Worm (Caenorhabditis elegans): ENCODE measurements around the gene C06C6.8.

The C06C6.8 gene

DNA sequence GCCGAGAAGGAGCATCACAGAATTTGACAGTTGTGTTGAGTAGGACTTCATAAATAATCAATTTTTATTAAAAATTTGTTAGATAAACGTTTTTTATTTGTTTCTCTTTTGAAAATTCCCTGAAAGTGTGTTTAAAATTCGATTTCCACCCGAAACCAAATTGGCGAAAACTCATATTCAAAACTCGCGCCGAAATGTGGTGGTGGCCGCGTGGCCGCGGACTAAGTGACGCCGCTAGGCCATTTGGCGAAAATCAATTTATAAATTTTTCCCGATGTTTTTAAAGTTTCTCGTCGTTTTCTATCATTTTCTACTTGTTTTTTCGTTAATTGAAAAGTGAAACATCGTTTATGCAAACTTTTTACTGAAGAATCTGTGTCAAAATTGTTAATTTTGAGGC lies 25.7 kb downstream of the C06C6.8 start:
- peak; percentile 6 for TF ChIP-seq ztf-16 (tag; optimal IDR thresholded peaks at IDR 0.05)
- no peak for TF ChIP-seq sox-4 (tag; optimal IDR thresholded peaks at IDR 0.05)
- TF ChIP-seq hlh-8 (tag; optimal IDR thresholded peaks at IDR 0.05), result peak; percentile 74
- TF ChIP-seq zip-5 (tag; optimal IDR thresholded peaks at IDR 0.05), result peak; percentile 68
- TF ChIP-seq fax-1 (tag; optimal IDR thresholded peaks at IDR 0.05), result peak; percentile 43
- TF ChIP-seq elt-2 (tag; optimal IDR thresholded peaks at IDR 0.05), result peak; percentile 38
- TF ChIP-seq pqm-1 (tag; optimal IDR thresholded peaks at IDR 0.05), result no peak
- peak; percentile 72 for TF ChIP-seq ceh-14 (tag; optimal IDR thresholded peaks at IDR 0.05)
- peak; percentile 47 for TF ChIP-seq sdc-2 (tag; optimal IDR thresholded peaks at IDR 0.05)
- peak; percentile 57 for TF ChIP-seq ceh-34 (tag; optimal IDR thresholded peaks at IDR 0.05)
- TF ChIP-seq ceh-31 (tag; optimal IDR thresholded peaks at IDR 0.05), result peak; percentile 93
- TF ChIP-seq syd-9 (tag; optimal IDR thresholded peaks at IDR 0.05), result no peak
- peak; percentile 53 for TF ChIP-seq ref-2 (tag; optimal IDR thresholded peaks at IDR 0.05)
- peak; percentile 28 for TF ChIP-seq rnt-1 (tag; optimal IDR thresholded peaks at IDR 0.05)
- peak; percentile 35 for TF ChIP-seq F13H6.1 (tag; optimal IDR thresholded peaks at IDR 0.05)
- TF ChIP-seq K09A11.1 (tag; optimal IDR thresholded peaks at IDR 0.05; ENCODE audit: insufficient read depth), result no peak
- peak; percentile 29 for TF ChIP-seq ceh-48 (tag; optimal IDR thresholded peaks at IDR 0.05)
- TF ChIP-seq ets-4 (tag; optimal IDR thresholded peaks at IDR 0.05), result peak; percentile 72
- peak; percentile 85 for TF ChIP-seq tbx-7 (tag; optimal IDR thresholded peaks at IDR 0.05)
- TF ChIP-seq lim-6 (tag; optimal IDR thresholded peaks at IDR 0.05), result peak; percentile 57
- TF ChIP-seq gmeb-2 (tag; optimal IDR thresholded peaks at IDR 0.05), result peak; percentile 23
- no peak for TF ChIP-seq C38D4.7 (GFP tag; optimal IDR thresholded peaks at IDR 0.05)
- peak; percentile 90 for TF ChIP-seq ceh-2 (tag; optimal IDR thresholded peaks at IDR 0.05)
- peak; percentile 58 for TF ChIP-seq unc-42 (tag; optimal IDR thresholded peaks at IDR 0.05)
- TF ChIP-seq lin-11 (tag; optimal IDR thresholded peaks at IDR 0.05), result no peak
- no peak for TF ChIP-seq unc-3 (GFP tag; conservative IDR thresholded peaks at IDR 0.05)
- no peak for TF ChIP-seq unc-3 (tag; optimal IDR thresholded peaks at IDR 0.05)
- TF ChIP-seq T23F11.4 (GFP tag; optimal IDR thresholded peaks at IDR 0.05), result no peak
- peak; percentile 94 for TF ChIP-seq C08G9.2 (tag; optimal IDR thresholded peaks at IDR 0.05)

DNA sequence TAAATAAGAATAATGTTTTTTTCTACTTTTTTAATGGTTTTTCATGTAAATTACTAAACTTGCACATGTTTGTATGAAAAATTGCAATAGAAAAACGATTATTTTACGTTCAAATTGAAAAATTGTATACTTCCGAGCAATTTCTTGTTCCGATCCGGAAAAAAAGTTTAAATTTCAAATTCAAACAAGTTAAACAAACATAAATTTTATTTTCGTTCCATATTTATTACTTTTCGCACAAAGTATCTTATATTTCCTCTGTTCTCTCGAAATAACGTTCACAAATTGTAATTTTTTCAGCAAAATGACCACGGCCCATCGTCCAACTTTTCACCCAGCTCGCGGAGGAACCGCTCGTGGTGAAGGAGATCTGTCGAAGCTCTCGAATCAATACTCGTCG lies 26.1 kb downstream of the C06C6.8 start, which contains the start of gene cwc-15:
Gene cwc-15, plus strand, starts transcription at position 301 of the 400 bp plus-strand sequence.
- no peak for TF ChIP-seq hlh-15 (tag; optimal IDR thresholded peaks at IDR 0.05)
- no peak for TF ChIP-seq hlh-6 (tag; optimal IDR thresholded peaks at IDR 0.05)
- TF ChIP-seq madf-2 (tag; optimal IDR thresholded peaks at IDR 0.05), result no peak
- no peak for TF ChIP-seq K02D7.2 (tag; optimal IDR thresholded peaks at IDR 0.05)
- TF ChIP-seq zip-5 (tag; optimal IDR thresholded peaks at IDR 0.05), result no peak
- TF ChIP-seq C08G9.2 (tag; optimal IDR thresholded peaks at IDR 0.05), result no peak
- TF ChIP-seq lin-11 (tag; optimal IDR thresholded peaks at IDR 0.05), result no peak
- TF ChIP-seq ceh-14 (tag; optimal IDR thresholded peaks at IDR 0.05), result no peak
- no peak for TF ChIP-seq gmeb-2 (tag; optimal IDR thresholded peaks at IDR 0.05)
- TF ChIP-seq tbx-7 (tag; optimal IDR thresholded peaks at IDR 0.05), result no peak
- no peak for TF ChIP-seq ceh-31 (tag; optimal IDR thresholded peaks at IDR 0.05)

DNA sequence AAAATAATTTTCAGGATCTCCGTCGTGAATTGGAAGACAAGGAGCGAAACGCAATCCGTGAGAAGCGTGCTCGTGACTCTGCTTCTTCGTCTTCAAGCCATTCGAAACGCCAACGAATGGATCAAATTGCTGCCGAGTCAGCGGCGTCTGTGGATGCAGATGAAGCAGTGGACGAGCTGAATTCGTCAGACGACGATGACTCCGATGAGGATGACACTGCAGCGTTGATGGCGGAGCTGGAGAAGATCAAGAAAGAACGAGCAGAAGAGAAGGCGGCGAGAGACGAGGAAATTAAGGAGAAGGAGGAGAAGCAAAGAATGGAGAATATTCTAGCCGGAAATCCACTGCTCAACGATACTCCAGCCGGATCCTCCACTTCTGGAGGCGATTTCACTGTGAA lies 26.6 kb downstream of the C06C6.8 start:
- no peak for TF ChIP-seq unc-86 (tag; optimal IDR thresholded peaks at IDR 0.05)
- no peak for TF ChIP-seq nhr-232 (tag; optimal IDR thresholded peaks at IDR 0.05)
- TF ChIP-seq C08G9.2 (tag; optimal IDR thresholded peaks at IDR 0.05), result no peak
- no peak for TF ChIP-seq ceh-2 (tag; optimal IDR thresholded peaks at IDR 0.05)
- TF ChIP-seq elt-2 (tag; optimal IDR thresholded peaks at IDR 0.05), result no peak
- TF ChIP-seq dve-1 (tag; optimal IDR thresholded peaks at IDR 0.05), result no peak
- TF ChIP-seq fkh-6 (tag; optimal IDR thresholded peaks at IDR 0.05), result no peak
- TF ChIP-seq mec-3 (tag; optimal IDR thresholded peaks at IDR 0.05; ENCODE audit: borderline replicate concordance), result no peak
- no peak for TF ChIP-seq sdc-2 (tag; optimal IDR thresholded peaks at IDR 0.05)
- no peak for TF ChIP-seq unc-55 (GFP tag; optimal IDR thresholded peaks at IDR 0.05)
- TF ChIP-seq hlh-8 (tag; optimal IDR thresholded peaks at IDR 0.05), result no peak
- TF ChIP-seq ahr-1 (tag; optimal IDR thresholded peaks at IDR 0.05), result no peak

Data from whole organism, late embryonic.